Fruit fly (Drosophila melanogaster) whole organism, embryonic: ENCODE measurements around the gene CG31431.

Experiments used
- Abd-B ChIP-seq: fragments of 200-800 bp; sonication (Bioruptor generic); optimal IDR thresholded peaks from 2 replicates; lab custom pipeline; 2018; ENCODE audit warnings: missing biosample characterization, mild to moderate bottlenecking, missing genetic modification characterization, moderate library complexity
- B-H1 ChIP-seq: fragments of 200-800 bp; sonication (Bioruptor generic); IDR thresholded peaks from 3 replicates; pipeline ENCODE4 v1.3.6; 2022; ENCODE audit warnings: missing biosample characterization, missing genetic modification characterization
- CG10147 ChIP-seq: fragments of 200-800 bp; sonication (Bioruptor generic); optimal IDR thresholded peaks from 2 replicates; lab custom pipeline; 2019; ENCODE audit warnings: missing biosample characterization, mild to moderate bottlenecking, missing genetic modification characterization, moderate library complexity
- CG10274 ChIP-seq: fragments of 200-800 bp; sonication (Bioruptor generic); optimal IDR thresholded peaks from 3 replicates; lab custom pipeline; 2017; ENCODE audit warnings: missing biosample characterization, mild to moderate bottlenecking, missing genetic modification characterization
- CG10979 ChIP-seq: fragments of 200-800 bp; sonication (Bioruptor generic); optimal IDR thresholded peaks from 2 replicates; lab custom pipeline; 2018; ENCODE audit warnings: missing biosample characterization, mild to moderate bottlenecking, missing genetic modification characterization, moderate library complexity
- CG11398 ChIP-seq: fragments of 200-800 bp; sonication (Bioruptor generic); optimal IDR thresholded peaks from 2 replicates; lab custom pipeline; 2016; ENCODE audit warnings: missing biosample characterization, missing genetic modification characterization
- CG13123 ChIP-seq: fragments of 200-800 bp; sonication (Bioruptor generic); optimal IDR thresholded peaks from 2 replicates; lab custom pipeline; 2016; ENCODE audit warnings: missing biosample characterization, missing genetic modification characterization
- CG14050 ChIP-seq: fragments of 200-800 bp; sonication (Bioruptor generic); IDR thresholded peaks from 3 replicates; pipeline ENCODE4 v1.3.6; 2022; ENCODE audit warnings: missing biosample characterization, missing genetic modification characterization
- CG16813 ChIP-seq: fragments of 200-800 bp; sonication (Bioruptor generic); IDR thresholded peaks from 3 replicates; pipeline ENCODE4 v1.3.6; 2022; ENCODE audit warnings: missing biosample characterization, missing genetic modification characterization; ENCODE audit not compliant: partially characterized antibody
- CG17328 ChIP-seq: fragments of 200-800 bp; sonication (Bioruptor generic); IDR thresholded peaks from 2 replicates; pipeline ENCODE4 v1.3.6; 2022; ENCODE audit warnings: missing biosample characterization, missing genetic modification characterization
- CG1792 ChIP-seq: fragments of 200-800 bp; sonication (Bioruptor generic); optimal IDR thresholded peaks from 2 replicates; lab custom pipeline; 2016; ENCODE audit warnings: missing biosample characterization, missing genetic modification characterization
- CG2199 ChIP-seq: fragments of 200-800 bp; sonication (Bioruptor generic); IDR thresholded peaks from 3 replicates; pipeline ENCODE4 v1.3.6; 2022; ENCODE audit warnings: missing biosample characterization, missing genetic modification characterization
- CG3163 ChIP-seq: fragments of 200-800 bp; sonication (Bioruptor generic); optimal IDR thresholded peaks from 3 replicates; lab custom pipeline; 2016; ENCODE audit warnings: missing biosample characterization, missing genetic modification characterization
- CG34422 ChIP-seq: fragments of 200-800 bp; sonication (Bioruptor generic); IDR thresholded peaks from 3 replicates; pipeline ENCODE4 v1.3.6; 2022; ENCODE audit warnings: missing biosample characterization, missing genetic modification characterization
- CG43689 ChIP-seq: fragments of 200-800 bp; sonication (Bioruptor generic); IDR thresholded peaks from 2 replicates; pipeline ENCODE4 v1.3.6; 2022; ENCODE audit warnings: missing biosample characterization, missing genetic modification characterization
- CG6683 ChIP-seq: fragments of 200-800 bp; sonication (Bioruptor generic); optimal IDR thresholded peaks from 2 replicates; lab custom pipeline; 2017; ENCODE audit warnings: missing biosample characterization, mild to moderate bottlenecking, missing genetic modification characterization, missing genetic modification reagents
- CG7928 ChIP-seq: fragments of 200-800 bp; sonication (Bioruptor generic); optimal IDR thresholded peaks from 2 replicates; lab custom pipeline; 2017; ENCODE audit warnings: missing biosample characterization, mild to moderate bottlenecking, missing genetic modification characterization
- CG9215 ChIP-seq: fragments of 200-800 bp; sonication (Bioruptor generic); IDR thresholded peaks from 2 replicates; pipeline ENCODE4 v1.3.6; 2022; ENCODE audit warnings: missing biosample characterization, missing genetic modification characterization
- CoRest ChIP-seq: fragments of 200-800 bp; sonication (Bioruptor generic); optimal IDR thresholded peaks from 3 replicates; lab custom pipeline; 2018; ENCODE audit warnings: missing biosample characterization, mild to moderate bottlenecking, missing genetic modification characterization, moderate library complexity
- Dbx ChIP-seq: fragments of 200-800 bp; sonication (Bioruptor generic); IDR thresholded peaks from 3 replicates; pipeline ENCODE4 v1.3.6; 2022; ENCODE audit warnings: missing biosample characterization, missing genetic modification characterization
- Deaf1 ChIP-seq: fragments of 200-800 bp; optimal IDR thresholded peaks from 3 replicates; lab custom pipeline; 2019; ENCODE audit warnings: missing biosample characterization, mild to moderate bottlenecking, missing genetic modification characterization, moderate library complexity
- Doc3 ChIP-seq: fragments of 200-800 bp; sonication (Bioruptor generic); IDR thresholded peaks from 3 replicates; pipeline ENCODE4 v1.3.6; 2022; ENCODE audit warnings: missing biosample characterization, missing genetic modification characterization; ENCODE audit not compliant: partially characterized antibody
- E2f2 ChIP-seq: fragments of 200-800 bp; sonication (Bioruptor generic); IDR thresholded peaks from 2 replicates; pipeline ENCODE4 v1.3.6; 2022; ENCODE audit warnings: missing biosample characterization, missing genetic modification characterization
- H2.0 ChIP-seq: fragments of 200-800 bp; sonication (Bioruptor generic); IDR thresholded peaks from 2 replicates; pipeline ENCODE4 v1.3.6; 2022; ENCODE audit warnings: missing biosample characterization, missing genetic modification characterization
- HmgD ChIP-seq: fragments of 200-800 bp; sonication (Bioruptor generic); optimal IDR thresholded peaks from 3 replicates; lab custom pipeline; 2016; ENCODE audit warnings: missing biosample characterization, missing genetic modification characterization
- Nf-YC ChIP-seq: fragments of 200-800 bp; optimal IDR thresholded peaks from 3 replicates; lab custom pipeline; 2019; ENCODE audit warnings: missing biosample characterization, mild to moderate bottlenecking, missing genetic modification characterization, moderate library complexity
- Sin3A ChIP-seq: fragments of >200 bp; optimal IDR thresholded peaks from 2 replicates; lab custom pipeline; 2018
- Sry-δ ChIP-seq: fragments of 200-800 bp; sonication (Bioruptor generic); optimal IDR thresholded peaks from 2 replicates; lab custom pipeline; 2016; ENCODE audit warnings: missing biosample characterization, missing genetic modification characterization
- Stat92E ChIP-seq, 3 experiments: fragments of >200 bp in 2 of 3; fragments of 200-800 bp in 1 of 3; sonication (Bioruptor generic) in 1 of 3; optimal IDR thresholded peaks; 2 replicates each; lab custom pipeline; 2017 to 2019; ENCODE audit warnings: missing biosample characterization in 3 of 3, missing genetic modification characterization in 3 of 3, mild to moderate bottlenecking in 1 of 3, moderate library complexity in 1 of 3
- Trl ChIP-seq, 3 experiments: fragments of >200 bp in 2 of 3; fragments of 200-800 bp in 1 of 3; sonication (Bioruptor generic) in 1 of 3; optimal IDR thresholded peaks; 2 replicates in 1 of 3; 3 replicates in 2 of 3; lab custom pipeline; 2016 to 2017; ENCODE audit warnings: missing biosample characterization in 1 of 3, missing genetic modification characterization in 1 of 3
- aop ChIP-seq: fragments of 200-800 bp; sonication (Bioruptor generic); IDR thresholded peaks from 2 replicates; pipeline ENCODE4 v1.3.6; 2022; ENCODE audit warnings: missing biosample characterization, missing genetic modification characterization
- az2 ChIP-seq: fragments of 200-800 bp; sonication (Bioruptor generic); optimal IDR thresholded peaks from 3 replicates; lab custom pipeline; 2016; ENCODE audit warnings: missing biosample characterization, missing genetic modification characterization
- chm ChIP-seq: fragments of 200-800 bp; sonication (Bioruptor generic); IDR thresholded peaks from 2 replicates; pipeline ENCODE4 v1.3.6; 2022; ENCODE audit warnings: missing biosample characterization, missing genetic modification characterization
- ci ChIP-seq: fragments of 200-800 bp; sonication (Bioruptor generic); IDR thresholded peaks from 3 replicates; pipeline ENCODE4 v1.3.6; 2022; ENCODE audit warnings: missing biosample characterization, missing genetic modification characterization
- crp ChIP-seq, 2 experiments: fragments of 200-800 bp; sonication (Bioruptor generic); optimal IDR thresholded peaks; 2 replicates in 1 of 2; 3 replicates in 1 of 2; lab custom pipeline; 2017; ENCODE audit warnings: missing biosample characterization in 2 of 2, missing genetic modification characterization in 2 of 2, mild to moderate bottlenecking in 1 of 2, moderate library complexity in 1 of 2
- dati ChIP-seq: fragments of 200-800 bp; sonication (Bioruptor generic); IDR thresholded peaks from 2 replicates; pipeline ENCODE4 v1.3.6; 2022; ENCODE audit warnings: missing biosample characterization, missing genetic modification characterization
- fd102C ChIP-seq: fragments of 200-800 bp; sonication (Bioruptor generic); optimal IDR thresholded peaks from 2 replicates; lab custom pipeline; 2018; ENCODE audit warnings: missing biosample characterization, mild to moderate bottlenecking, missing genetic modification characterization, moderate library complexity
- fd64A ChIP-seq: fragments of 200-800 bp; sonication (Bioruptor generic); optimal IDR thresholded peaks from 3 replicates; lab custom pipeline; 2018; ENCODE audit warnings: missing biosample characterization, mild to moderate bottlenecking, missing genetic modification characterization
- hb ChIP-seq: fragments of 200-800 bp; sonication (Bioruptor generic); IDR thresholded peaks from 3 replicates; pipeline ENCODE4 v1.3.6; 2022; ENCODE audit warnings: missing biosample characterization, missing genetic modification characterization; ENCODE audit not compliant: partially characterized antibody
- klu ChIP-seq: fragments of 200-800 bp; sonication (Bioruptor generic); IDR thresholded peaks from 2 replicates; pipeline ENCODE4 v1.3.6; 2022; ENCODE audit warnings: missing biosample characterization, missing genetic modification characterization
- lbe ChIP-seq: fragments of 200-800 bp; sonication (Bioruptor generic); optimal IDR thresholded peaks from 2 replicates; lab custom pipeline; 2016; ENCODE audit warnings: missing biosample characterization, mild to moderate bottlenecking, missing genetic modification characterization
- luna ChIP-seq: fragments of 200-800 bp; sonication (Bioruptor generic); optimal IDR thresholded peaks from 2 replicates; lab custom pipeline; 2016; ENCODE audit warnings: missing biosample characterization, missing genetic modification characterization
- nerfin-2 ChIP-seq: fragments of 200-800 bp; sonication (Bioruptor generic); IDR thresholded peaks from 2 replicates; pipeline ENCODE4 v1.3.6; 2022; ENCODE audit warnings: missing biosample characterization, missing genetic modification characterization; ENCODE audit not compliant: partially characterized antibody
- pb ChIP-seq: fragments of 200-800 bp; sonication (Bioruptor generic); optimal IDR thresholded peaks from 3 replicates; lab custom pipeline; 2016; ENCODE audit warnings: missing biosample characterization, missing genetic modification characterization
- pros ChIP-seq: fragments of 200-800 bp; sonication (Bioruptor generic); optimal IDR thresholded peaks from 3 replicates; lab custom pipeline; 2019; ENCODE audit warnings: missing biosample characterization, mild to moderate bottlenecking, missing genetic modification characterization, moderate library complexity
- sens-2 ChIP-seq: fragments of 200-800 bp; sonication (Bioruptor generic); IDR thresholded peaks from 2 replicates; pipeline ENCODE4 v1.3.6; 2022; ENCODE audit warnings: missing biosample characterization, missing genetic modification characterization
- sisA ChIP-seq: fragments of 200-800 bp; sonication (Bioruptor generic); IDR thresholded peaks from 2 replicates; pipeline ENCODE4 v1.3.6; 2022; ENCODE audit warnings: missing biosample characterization, missing genetic modification characterization
- sob ChIP-seq: fragments of 200-800 bp; sonication (Bioruptor generic); IDR thresholded peaks from 2 replicates; pipeline ENCODE4 v1.3.6; 2022; ENCODE audit warnings: missing biosample characterization, missing genetic modification characterization
- stwl ChIP-seq: fragments of 200-800 bp; sonication (Bioruptor generic); optimal IDR thresholded peaks from 3 replicates; lab custom pipeline; 2018; ENCODE audit warnings: missing biosample characterization, mild to moderate bottlenecking, missing genetic modification characterization, moderate library complexity
- zf30C ChIP-seq: fragments of 200-800 bp; sonication (Bioruptor generic); optimal IDR thresholded peaks from 3 replicates; lab custom pipeline; 2018; ENCODE audit warnings: missing biosample characterization, mild to moderate bottlenecking, missing genetic modification characterization

CG31431 gene

DNA sequence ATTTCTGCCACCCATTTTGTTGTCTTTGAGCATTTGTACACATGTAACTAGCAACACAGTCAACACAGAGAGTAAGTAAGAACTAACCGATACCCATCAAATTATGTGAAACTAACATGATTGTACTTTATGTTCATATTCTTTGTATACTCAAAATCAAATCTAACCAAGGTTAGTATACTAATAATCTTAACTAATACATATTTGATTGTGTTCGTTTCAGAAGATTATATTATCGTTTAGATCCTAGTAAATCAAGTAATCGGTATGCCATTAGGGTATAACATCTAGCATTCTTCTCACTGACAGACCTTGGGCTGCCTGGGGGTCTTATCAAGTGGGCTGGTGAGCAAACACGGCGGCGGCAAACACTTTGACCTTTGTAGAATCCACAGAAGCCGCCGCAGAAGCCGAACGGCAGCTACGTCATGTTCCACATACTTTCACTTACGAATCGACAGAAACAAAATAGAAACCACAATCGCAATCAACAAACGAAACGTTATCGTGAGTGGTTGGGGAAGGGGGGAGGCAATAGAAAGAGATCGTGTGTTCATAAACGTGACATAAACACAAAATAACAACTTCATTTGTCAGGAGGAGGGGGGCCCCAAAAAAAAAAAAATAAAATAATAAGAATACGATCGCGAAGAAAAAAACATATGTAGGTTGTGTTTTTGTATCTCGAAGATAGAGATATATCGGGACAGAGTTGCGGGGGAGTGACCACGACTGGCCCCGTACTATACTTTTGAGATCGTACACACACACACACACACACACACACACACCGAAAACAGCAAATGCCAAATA is 34.9 kb upstream of the CG31431 start (continued):
- TF ChIP-seq CG10274 (GFP tag; lab: Kevin White, UChicago) (no peak), CG2199 (no peak), CG43689 (GFP tag; lab: Robert Waterston, UW) (no peak), lbe (GFP tag; lab: Kevin White, UChicago) (no peak), pros (GFP tag; lab: Kevin White, UChicago) (no peak), Doc3 (no peak), CG1792 (no peak), CG10979 (tag; lab: Kevin White, UChicago) (no peak), Abd-B (GFP tag; lab: Kevin White, UChicago) (no peak), Dbx (GFP tag; lab: Robert Waterston, UW) (no peak), Sin3A (lab: Kevin White, UChicago) (no peak), CoRest (tag; lab: Kevin White, UChicago) (no peak), E2f2 (no peak), az2 (GFP tag; lab: Kevin White, UChicago) (no peak), Stat92E (GFP tag; optimal IDR thresholded peaks at IDR 0.05; lab: Kevin White, UChicago) (no peak), sens-2 (GFP tag; lab: Robert Waterston, UW) (no peak), CG11398 (GFP tag; lab: Kevin White, UChicago) (no peak), dati (GFP tag; lab: Robert Waterston, UW) (no peak), sisA (GFP tag; lab: Robert Waterston, UW) (no peak), zf30C (GFP tag; lab: Kevin White, UChicago) (no peak), Trl (optimal IDR thresholded peaks at IDR 0.05; lab: Kevin White, UChicago) (no peak), Trl (GFP tag; optimal IDR thresholded peaks at IDR 0.05; lab: Kevin White, UChicago) (no peak), Nf-YC (no peak), CG7928 (GFP tag; lab: Kevin White, UChicago) (no peak), CG17328 (no peak), CG6683 (no peak), fd64A (peak; percentile 4), CG9215 (GFP tag; lab: Robert Waterston, UW) (no peak), Deaf1 (tag; lab: Kevin White, UChicago) (peak; percentile 32), CG3163 (no peak), CG14050 (GFP tag; lab: Robert Waterston, UW) (no peak), hb (GFP tag; lab: Robert Waterston, UW) (no peak), chm (GFP tag; lab: Robert Waterston, UW) (no peak), H2.0 (GFP tag; lab: Robert Waterston, UW) (no peak), nerfin-2 (GFP tag; lab: Robert Waterston, UW) (no peak), HmgD (GFP tag; lab: Kevin White, UChicago) (no peak), CG34422 (GFP tag; lab: Robert Waterston, UW) (no peak), luna (no peak), aop (GFP tag; lab: Robert Waterston, UW) (no peak), Sry-δ (GFP tag; lab: Kevin White, UChicago) (no peak), sob (no peak), pb (GFP tag; lab: Kevin White, UChicago) (no peak), stwl (no peak), B-H1 (GFP tag; lab: Robert Waterston, UW) (no peak), ci (GFP tag; lab: Robert Waterston, UW) (0 out of 3 replicates have a peak, but pooled peaks have one; percentile 8), CG13123 (GFP tag; lab: Kevin White, UChicago) (no peak), fd102C (no peak), klu (GFP tag; lab: Robert Waterston, UW) (0 out of 2 replicates have a peak, but pooled peaks have one; percentile 31), CG10147 (GFP tag; lab: Kevin White, UChicago) (no peak), crp (GFP tag; optimal IDR thresholded peaks at IDR 0.05; lab: Kevin White, UChicago) (no peak), CG16813 (GFP tag; lab: Robert Waterston, UW) (no peak)
